Fruit fly (Drosophila melanogaster) whole organism, adult: ENCODE results near the gene peg.

Experiments used
- CG11617 ChIP-seq: fragments of 200-800 bp; sonication (Bioruptor generic); optimal IDR thresholded peaks from 2 replicates; lab custom pipeline; 2017; ENCODE audit warnings: mild to moderate bottlenecking, missing biosample characterization, missing genetic modification reagents, missing genetic modification characterization
- CG1620 ChIP-seq: fragments of 200-800 bp; sonication (Bioruptor generic); optimal IDR thresholded peaks from 2 replicates; lab custom pipeline; 2016; ENCODE audit warnings: missing biosample characterization, missing genetic modification characterization
- Clk ChIP-seq: fragments of 200-800 bp; sonication (Bioruptor generic); optimal IDR thresholded peaks from 2 replicates; lab custom pipeline; 2017; ENCODE audit warnings: missing biosample characterization, missing genetic modification characterization
- Hr96 ChIP-seq: fragments of 200-800 bp; sonication (Bioruptor generic); optimal IDR thresholded peaks from 2 replicates; lab custom pipeline; 2016; ENCODE audit warnings: missing biosample characterization, missing genetic modification characterization
- kay ChIP-seq: fragments of 200-800 bp; sonication (Bioruptor generic); peaks from one replicate; lab custom pipeline; 2016; ENCODE audit warnings: missing biosample characterization, missing genetic modification characterization, borderline replicate concordance
- ovo ChIP-seq: fragments of 200-800 bp; sonication (Bioruptor generic); optimal IDR thresholded peaks from 2 replicates; lab custom pipeline; 2016; ENCODE audit warnings: missing biosample characterization, missing genetic modification characterization
- pad ChIP-seq: fragments of 200-800 bp; sonication (Bioruptor generic); optimal IDR thresholded peaks from 3 replicates; lab custom pipeline; 2017; ENCODE audit warnings: missing biosample characterization, missing genetic modification characterization, mild to moderate bottlenecking, moderate library complexity, missing genetic modification reagents
- tj ChIP-seq: fragments of 200-800 bp; sonication (Bioruptor generic); optimal IDR thresholded peaks from 3 replicates; lab custom pipeline; 2017; ENCODE audit warnings: missing biosample characterization, mild to moderate bottlenecking, missing genetic modification characterization, moderate library complexity

dm6 chr3R:21046927-21047326 is 23.0 kb upstream of the peg start, which contains the start of gene CG31207:
- TF ChIP-seq ovo (GFP tag; lab: Kevin White, UChicago) (no peak), CG1620 (no peak), Hr96 (GFP tag; lab: Kevin White, UChicago) (no peak), pad (no peak), kay (GFP tag; lab: Kevin White, UChicago) (no peak), CG11617 (no peak), tj (GFP tag; lab: Kevin White, UChicago) (no peak), Clk (GFP tag; lab: Kevin White, UChicago) (no peak)
